Worm (Caenorhabditis elegans) whole organism, early embryonic: ENCODE results near the gene cpf-1.

Source experiments
- B0310.2 ChIP-seq: sonication (generic microtip); optimal IDR thresholded peaks from 2 replicates; lab custom pipeline; 2016; ENCODE audit warnings: mild to moderate bottlenecking, missing genetic modification characterization, missing compliant biosample characterization
- F13C5.2 ChIP-seq: sonication (generic microtip); optimal IDR thresholded peaks from 2 replicates; lab custom pipeline; 2017; ENCODE audit warnings: mild to moderate bottlenecking, missing genetic modification characterization, inconsistent platforms, missing compliant biosample characterization
- aly-1 ChIP-seq: sonication (generic microtip); optimal IDR thresholded peaks from 2 replicates; lab custom pipeline; 2016; ENCODE audit warnings: missing genetic modification characterization, missing compliant biosample characterization
- ama-1 ChIP-seq: fragments of 150-350 bp; optimal IDR thresholded peaks from 2 replicates; lab custom pipeline; 2014
- ceh-13 ChIP-seq: fragments of 200-800 bp; sonication (Bioruptor generic); optimal IDR thresholded peaks from 2 replicates; lab custom pipeline; 2018; ENCODE audit warnings: mild to moderate bottlenecking, missing genetic modification characterization, missing compliant biosample characterization
- ceh-36 ChIP-seq: sonication (generic microtip); optimal IDR thresholded peaks from 2 replicates; lab custom pipeline; 2016; ENCODE audit warnings: missing genetic modification characterization, inconsistent platforms, missing compliant biosample characterization
- ets-7 ChIP-seq: sonication (generic microtip); optimal IDR thresholded peaks from 2 replicates; lab custom pipeline; 2016; ENCODE audit warnings: missing genotype, missing genetic modification characterization, missing compliant biosample characterization
- flt-1 ChIP-seq: fragments of 200-800 bp; sonication (Bioruptor generic); IDR thresholded peaks from 2 replicates; pipeline ENCODE4 v1.3.6; 2022; ENCODE audit warnings: missing genetic modification characterization, missing compliant biosample characterization
- hmbx-1 ChIP-seq: sonication (generic microtip); optimal IDR thresholded peaks from 2 replicates; lab custom pipeline; 2016; ENCODE audit warnings: mild to moderate bottlenecking, missing genetic modification characterization, missing compliant biosample characterization
- hmg-4 ChIP-seq: fragments of 200-800 bp; sonication (Bioruptor generic); optimal IDR thresholded peaks from 2 replicates; lab custom pipeline; 2018; ENCODE audit warnings: mild to moderate bottlenecking, missing genetic modification characterization, missing compliant biosample characterization
- hnd-1 ChIP-seq: sonication (generic microtip); optimal IDR thresholded peaks from 2 replicates; lab custom pipeline; 2016; ENCODE audit warnings: missing genetic modification characterization, missing compliant biosample characterization
- pes-1 ChIP-seq: fragments of 200-800 bp; sonication (Bioruptor generic); IDR thresholded peaks from 2 replicates; pipeline ENCODE4 v1.3.6; 2022; ENCODE audit warnings: missing genetic modification reagents, missing genetic modification characterization, missing compliant biosample characterization
- scrt-1 ChIP-seq: fragments of 200-800 bp; sonication (Bioruptor generic); IDR thresholded peaks from 2 replicates; pipeline ENCODE4 v1.3.6; 2022; ENCODE audit warnings: missing genetic modification characterization, missing compliant biosample characterization
- sea-1 ChIP-seq: fragments of 200-800 bp; sonication (Bioruptor generic); conservative IDR thresholded peaks from 2 replicates; pipeline ENCODE4 v1.3.6; 2022; ENCODE audit warnings: missing genetic modification characterization, missing compliant biosample characterization
- tbx-11 ChIP-seq: fragments of 200-800 bp; sonication (Bioruptor generic); IDR thresholded peaks from 2 replicates; pipeline ENCODE4 v1.3.6; 2022; ENCODE audit warnings: missing genetic modification characterization, missing compliant biosample characterization
- tbx-37 ChIP-seq: fragments of 200-800 bp; sonication (Bioruptor generic); conservative IDR thresholded peaks from 2 replicates; pipeline ENCODE4 v1.3.6; 2022; ENCODE audit warnings: missing genetic modification reagents, missing genetic modification characterization, missing compliant biosample characterization
- tra-4 ChIP-seq: sonication (generic microtip); optimal IDR thresholded peaks from 2 replicates; lab custom pipeline; 2017; ENCODE audit warnings: missing genetic modification characterization, missing compliant biosample characterization

Gene cpf-1

ce11 chrII:8585036-8585627, 17.1 kb downstream of the cpf-1 start, which contains the start of gene F54C9.11:
F54C9.11 (minus strand) TSS chrII:8585086.
- no peak for TF ChIP-seq tbx-37
- no peak for TF ChIP-seq aly-1 (tag; lab: Kevin White, UChicago)
- no peak for TF ChIP-seq B0310.2 (tag; lab: Kevin White, UChicago)
- no peak for TF ChIP-seq ceh-13 (GFP tag; lab: Kevin White, UChicago)
- TF ChIP-seq ets-7 (tag; lab: Kevin White, UChicago), result no peak
- TF ChIP-seq ceh-36 (tag; lab: Kevin White, UChicago), result no peak
- no peak for TF ChIP-seq ama-1 (lab: Kevin White, UChicago)
- TF ChIP-seq F13C5.2, result no peak
- no peak for TF ChIP-seq flt-1 (GFP tag; lab: Robert Waterston, UW)

ce11 chrII:8583035-8583434, 19.2 kb downstream of the cpf-1 start:
- TF ChIP-seq ama-1 (lab: Kevin White, UChicago) (peak; percentile 54), scrt-1 (no peak), tra-4 (tag; lab: Kevin White, UChicago) (no peak), hnd-1 (tag; lab: Kevin White, UChicago) (no peak), ceh-13 (GFP tag; lab: Kevin White, UChicago) (no peak), ceh-36 (tag; lab: Kevin White, UChicago) (no peak), B0310.2 (tag; lab: Kevin White, UChicago) (no peak), sea-1 (GFP tag; lab: Robert Waterston, UW) (no peak), hmg-4 (no peak)

- TF ChIP-seq hmg-4 (no peak), pes-1 (no peak), hnd-1 (tag; lab: Kevin White, UChicago) (no peak), ceh-36 (tag; lab: Kevin White, UChicago) (no peak), sea-1 (GFP tag; lab: Robert Waterston, UW) (no peak), tbx-11 (GFP tag; lab: Robert Waterston, UW) (no peak), ets-7 (tag; lab: Kevin White, UChicago) (no peak), flt-1 (GFP tag; lab: Robert Waterston, UW) (no peak), B0310.2 (tag; lab: Kevin White, UChicago) (no peak), tra-4 (tag; lab: Kevin White, UChicago) (no peak), aly-1 (tag; lab: Kevin White, UChicago) (no peak)
These were observed 20.5 kb downstream of the cpf-1 start, which contains the start of gene arl-1 for ce11 chrII:8581700-8582099. arl-1 (plus strand) TSS chrII:8582000.

ce11 chrII:8577509-8578099, 24.6 kb downstream of the cpf-1 start, which contains the start of gene F54C9.9:
F54C9.9 (plus strand) TSS chrII:8578049.
- TF ChIP-seq scrt-1 (no peak), aly-1 (tag; lab: Kevin White, UChicago) (no peak), B0310.2 (tag; lab: Kevin White, UChicago) (no peak), hmbx-1 (tag; lab: Kevin White, UChicago) (no peak), flt-1 (GFP tag; lab: Robert Waterston, UW) (no peak), tbx-11 (GFP tag; lab: Robert Waterston, UW) (no peak), F13C5.2 (no peak), ceh-36 (tag; lab: Kevin White, UChicago) (no peak), hmg-4 (no peak), tbx-37 (no peak), pes-1 (no peak), sea-1 (GFP tag; lab: Robert Waterston, UW) (no peak), ets-7 (tag; lab: Kevin White, UChicago) (no peak)

- TF ChIP-seq B0310.2 (tag; lab: Kevin White, UChicago) (no peak), sea-1 (GFP tag; lab: Robert Waterston, UW) (no peak), hnd-1 (tag; lab: Kevin White, UChicago) (no peak), ceh-36 (tag; lab: Kevin White, UChicago) (no peak), ets-7 (tag; lab: Kevin White, UChicago) (no peak), tbx-37 (no peak), pes-1 (no peak), flt-1 (GFP tag; lab: Robert Waterston, UW) (no peak), ceh-13 (GFP tag; lab: Kevin White, UChicago) (no peak), ama-1 (lab: Kevin White, UChicago) (no peak), tbx-11 (GFP tag; lab: Robert Waterston, UW) (no peak), aly-1 (tag; lab: Kevin White, UChicago) (no peak), hmbx-1 (tag; lab: Kevin White, UChicago) (no peak), hmg-4 (no peak)
These were observed 27.1 kb downstream of the cpf-1 start, which contains the start of gene puf-5 for ce11 chrII:8575184-8575583. puf-5 (plus strand) TSS chrII:8575541.

ce11 chrII:8573044-8573443, 29.2 kb downstream of the cpf-1 start, which contains the start of gene F54C9.7:
F54C9.7 (plus strand) TSS chrII:8573344.
- TF ChIP-seq ets-7 (tag; lab: Kevin White, UChicago), result no peak
- TF ChIP-seq hmg-4, result no peak
- TF ChIP-seq tbx-37, result no peak
- TF ChIP-seq tra-4 (tag; lab: Kevin White, UChicago), result no peak
- no peak for TF ChIP-seq scrt-1
- no peak for TF ChIP-seq pes-1

ce11 chrII:8570977-8571376, 31.3 kb downstream of the cpf-1 start, which contains the start of gene bcs-1:
bcs-1 (plus strand) TSS chrII:8571085.
- TF ChIP-seq ets-7 (tag; lab: Kevin White, UChicago) (no peak), tbx-11 (GFP tag; lab: Robert Waterston, UW) (no peak), pes-1 (no peak), scrt-1 (no peak), ceh-36 (tag; lab: Kevin White, UChicago) (no peak), hmg-4 (no peak), aly-1 (tag; lab: Kevin White, UChicago) (no peak), ceh-13 (GFP tag; lab: Kevin White, UChicago) (no peak), flt-1 (GFP tag; lab: Robert Waterston, UW) (no peak), B0310.2 (tag; lab: Kevin White, UChicago) (no peak), hmbx-1 (tag; lab: Kevin White, UChicago) (no peak), F13C5.2 (no peak), tbx-37 (no peak), sea-1 (GFP tag; lab: Robert Waterston, UW) (no peak), ama-1 (lab: Kevin White, UChicago) (no peak), hnd-1 (tag; lab: Kevin White, UChicago) (no peak), tra-4 (tag; lab: Kevin White, UChicago) (no peak)
